Worm (Caenorhabditis elegans): ENCODE data around the gene sars-1.

- TF ChIP-seq nhr-25 (tag; optimal IDR thresholded peaks at IDR 0.05; ENCODE audit: borderline replicate concordance, insufficient read depth) (no peak), fkh-10 (GFP tag; optimal IDR thresholded peaks at IDR 0.05) (no peak), lin-13 (GFP tag; optimal IDR thresholded peaks at IDR 0.05) (peak; percentile 22), php-3 (GFP tag; IDR thresholded peaks at IDR 0.05) (no peak), lin-39 (tag; optimal IDR thresholded peaks at IDR 0.05) (no peak)
These were observed 10.0 kb upstream of the sars-1 start for ce11 chrIV:9993403-9994132.

All from whole organism, L4 larva.